Worm (Caenorhabditis elegans) whole organism, late embryonic: Measurements from ENCODE around the gene cut-6.

Experiments
- hlh-8 ChIP-seq: sonication (generic microtip); optimal IDR thresholded peaks from 2 replicates; lab custom pipeline; 2016; ENCODE audit warnings: missing genotype, missing genetic modification characterization, missing compliant biosample characterization
- pha-4 ChIP-seq: fragments of 150-350 bp; optimal IDR thresholded peaks from 2 replicates; lab custom pipeline; 2018; ENCODE audit warnings: missing biosample characterization, missing genetic modification reagents, missing genetic modification characterization

- TF ChIP-seq hlh-8 (tag; lab: Kevin White, UChicago) = no peak
- TF ChIP-seq pha-4 = no peak
These were observed 10.2 kb downstream of the cut-6 start for ce11 chrIII:10921474-10921873.
